Fruit fly (Drosophila melanogaster): ENCODE results near the gene CG32462.
A peak's percentile ranks its signal among the peaks of the same experiment; 100 is the strongest.

DNA sequence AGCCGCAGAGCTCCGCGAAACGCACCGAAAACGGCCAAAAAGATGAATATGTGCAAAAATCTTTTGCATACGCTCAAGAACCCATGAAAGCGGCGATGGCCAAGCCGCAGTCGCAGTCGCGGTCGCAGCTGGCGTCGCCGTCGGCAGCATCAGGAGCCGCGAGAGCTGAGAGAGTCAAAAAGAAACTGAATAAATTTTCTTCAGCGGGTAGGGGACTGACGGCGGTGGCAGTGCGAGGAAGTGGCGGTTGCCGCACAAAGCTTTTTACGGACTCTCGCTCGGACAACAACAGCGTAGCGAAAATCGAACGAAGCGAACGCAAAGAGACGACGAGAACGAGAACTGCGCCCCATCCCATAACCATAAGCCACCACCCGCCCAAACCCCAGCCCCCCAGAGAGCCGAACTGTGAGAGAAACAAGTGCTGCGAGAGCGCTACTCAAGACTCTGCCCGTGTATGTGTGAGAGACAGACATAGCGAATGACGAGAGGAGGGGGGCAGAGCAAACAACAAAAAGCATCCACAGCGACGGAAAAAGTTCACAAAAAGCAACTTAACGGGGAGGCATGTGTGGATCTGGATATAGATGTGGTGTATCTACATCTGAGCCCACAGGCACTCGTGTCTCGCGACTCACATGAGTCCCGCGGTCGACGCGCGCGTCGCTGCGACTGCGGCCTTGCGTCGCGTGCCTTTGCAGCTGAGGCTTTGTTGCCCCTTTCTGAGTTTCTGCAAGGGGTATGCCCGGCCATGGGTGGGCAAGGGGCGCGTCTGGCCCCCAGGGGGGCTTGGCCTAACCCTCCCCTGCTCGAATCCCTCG is 18.0 kb downstream of the CG32462 start, which contains the start of gene jim:
- TF ChIP-seq CG8159 (tag; optimal IDR thresholded peaks at IDR 0.05) = peak; percentile 23
- no peak for TF ChIP-seq Pif1A (GFP tag; optimal IDR thresholded peaks at IDR 0.05)
- TF ChIP-seq gl (tag; optimal IDR thresholded peaks at IDR 0.05) = peak; percentile 71
- peak; percentile 67 for TF ChIP-seq Snoo (tag; optimal IDR thresholded peaks at IDR 0.05)

Data from whole organism, pupa.